Fruit fly (Drosophila melanogaster): ENCODE measurements around the gene CG12576.
A peak's percentile ranks its signal among the peaks of the same experiment; 100 is the strongest.

The CG12576 gene

dm6 chrX:22487667-22488593 is 5.8 kb upstream of the CG12576 start (continued):
- TF ChIP-seq CG43689 (GFP tag; IDR thresholded peaks at IDR 0.05) (no peak), Xbp1 (GFP tag; optimal IDR thresholded peaks at IDR 0.05) (peak; percentile 6), CG16813 (GFP tag; IDR thresholded peaks at IDR 0.05; ENCODE audit: partially characterized antibody) (no peak), CG10543 (GFP tag; optimal IDR thresholded peaks at IDR 0.05) (peak; percentile 19), CG9932 (GFP tag; IDR thresholded peaks at IDR 0.05) (peak; percentile 38), gsb (GFP tag; IDR thresholded peaks at IDR 0.05) (no peak), p53 (GFP tag; optimal IDR thresholded peaks at IDR 0.05) (no peak), CG12236 (GFP tag; optimal IDR thresholded peaks at IDR 0.05) (no peak), CoRest (tag; optimal IDR thresholded peaks at IDR 0.05) (peak; percentile 24), CG32772 (GFP tag; IDR thresholded peaks at IDR 0.05) (peak; percentile 57; the same call in 1 of the 2 replicates), bcd (GFP tag; optimal IDR thresholded peaks at IDR 0.05) (peak; percentile 37), CG18599 (GFP tag; optimal IDR thresholded peaks at IDR 0.05) (peak; percentile 76), corto (GFP tag; optimal IDR thresholded peaks at IDR 0.05) (no peak), Rfx (GFP tag; IDR thresholded peaks at IDR 0.05) (peak; percentile 73), Xrp1 (GFP tag; IDR thresholded peaks at IDR 0.05) (peak; percentile 22; the same call in 1 of the 2 replicates), Gsc (GFP tag; IDR thresholded peaks at IDR 0.05) (no peak), tgo (GFP tag; IDR thresholded peaks at IDR 0.05) (peak; percentile 59; the same call in 2 of the 3 replicates), CG17328 (GFP tag; IDR thresholded peaks at IDR 0.05) (peak; percentile 55; the same call in 1 of the 2 replicates), gro (GFP tag; optimal IDR thresholded peaks at IDR 0.05) (peak; percentile 18), gcm2 (GFP tag; optimal IDR thresholded peaks at IDR 0.05) (no peak), Ets97D (GFP tag; optimal IDR thresholded peaks at IDR 0.05) (no peak), pzg (GFP tag; optimal IDR thresholded peaks at IDR 0.05) (no peak), HLH54F (GFP tag; optimal IDR thresholded peaks at IDR 0.05) (no peak), Sox102F (GFP tag; optimal IDR thresholded peaks at IDR 0.05) (peak; percentile 53), CG18011 (GFP tag; optimal IDR thresholded peaks at IDR 0.05) (peak; percentile 0), grau (tag; optimal IDR thresholded peaks at IDR 0.05) (peak; percentile 44), D19A (tag; optimal IDR thresholded peaks at IDR 0.05) (peak; percentile 24)

dm6 chrX:22486919-22487634 is 4.9 kb upstream of the CG12576 start:
- TF ChIP-seq Drgx (GFP tag; IDR thresholded peaks at IDR 0.05) (no peak), Antp (GFP tag; optimal IDR thresholded peaks at IDR 0.05) (no peak), Dp (GFP tag; optimal IDR thresholded peaks at IDR 0.05) (peak; percentile 34), crol (GFP tag; IDR thresholded peaks at IDR 0.05) (no peak), Dip2 (GFP tag; IDR thresholded peaks at IDR 0.05) (no peak), CG9437 (GFP tag; optimal IDR thresholded peaks at IDR 0.05) (no peak), B-H1 (GFP tag; IDR thresholded peaks at IDR 0.05) (no peak), CG13287 (GFP tag; IDR thresholded peaks at IDR 0.05; ENCODE audit: partially characterized antibody) (0 out of 2 replicates have a peak, but pooled peaks have one; percentile 19), CG1792 (GFP tag; optimal IDR thresholded peaks at IDR 0.05) (no peak), Med (GFP tag) (peak; percentile 58), CG2199 (GFP tag; IDR thresholded peaks at IDR 0.05) (0 out of 3 replicates have a peak, but pooled peaks have one; percentile 45), abd-A (tag; optimal IDR thresholded peaks at IDR 0.05) (peak; percentile 29), Jarid2 (GFP tag; optimal IDR thresholded peaks at IDR 0.05) (no peak), exex (tag; optimal IDR thresholded peaks at IDR 0.05) (peak; percentile 28), CG17568 (GFP tag; optimal IDR thresholded peaks at IDR 0.05) (no peak), CG8089 (GFP tag; optimal IDR thresholded peaks at IDR 0.05) (no peak), dysf (GFP tag; IDR thresholded peaks at IDR 0.05) (no peak), esg (GFP tag; conservative IDR thresholded peaks at IDR 0.05) (no peak), crp (GFP tag; optimal IDR thresholded peaks at IDR 0.05) (peak in 1 of 2 experiments; percentile 77), Lhr (GFP tag; optimal IDR thresholded peaks at IDR 0.05) (no peak), ac (GFP tag; optimal IDR thresholded peaks at IDR 0.05) (no peak)

Measured in whole organism, embryonic.